Fruit fly (Drosophila melanogaster) ovary, adult (tissue): Measurements from ENCODE around the gene CG12814.

Experiments used
- CG17801 ChIP-seq: fragments of 200-800 bp; optimal IDR thresholded peaks from 2 replicates; lab custom pipeline; 2019; ENCODE audit warnings: missing biosample characterization, mild to moderate bottlenecking, missing genetic modification characterization, moderate library complexity; ENCODE audit not compliant: partially characterized antibody

CG12814 gene

dm6 chr3R:10170356-10170876 is 19.0 kb downstream of the CG12814 start, which contains the start of gene Best1:
TSS of gene Best1 (minus strand) at chr3R:10170487.
- TF ChIP-seq CG17801 (GFP tag; lab: Kevin White, UChicago): peak; percentile 96

DNA sequence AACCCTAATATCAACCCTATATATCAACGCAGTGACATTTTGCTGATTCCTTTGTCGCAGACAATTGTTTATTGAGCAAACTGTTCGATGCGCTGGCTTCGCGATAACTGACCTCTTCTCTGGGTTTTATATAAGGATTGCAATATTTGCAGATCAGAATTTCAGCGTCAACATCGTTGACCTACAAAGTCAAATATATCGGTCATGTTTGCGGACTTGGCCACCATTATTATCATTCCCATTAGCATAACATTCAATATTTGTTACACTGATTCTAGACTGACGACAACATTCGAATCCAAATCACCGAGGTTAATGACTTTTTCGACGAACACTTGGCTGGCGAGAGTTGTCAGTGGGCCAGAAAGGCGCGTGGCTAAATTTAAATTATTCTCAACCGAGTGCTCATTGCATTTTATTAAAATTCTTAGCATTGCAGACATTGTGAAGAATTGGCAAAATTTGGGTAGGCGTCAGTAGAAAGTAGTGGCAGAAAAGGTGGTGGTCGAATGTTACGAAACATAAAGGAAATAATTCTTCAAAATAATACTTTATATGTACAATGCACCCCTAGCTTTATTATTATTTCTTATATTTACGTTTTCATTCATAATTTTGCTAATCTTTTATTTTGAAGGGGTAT is 20.2 kb downstream of the CG12814 start:
- TF ChIP-seq CG17801 (GFP tag; lab: Kevin White, UChicago): no peak

dm6 chr3R:10168483-10169064 is 20.8 kb downstream of the CG12814 start:
- TF ChIP-seq CG17801 (GFP tag; lab: Kevin White, UChicago): peak; percentile 81

- no peak for TF ChIP-seq CG17801 (GFP tag; lab: Kevin White, UChicago)
Observed at dm6 chr3R:10167280-10167679, 22.1 kb downstream of the CG12814 start.

- TF ChIP-seq CG17801 (GFP tag; lab: Kevin White, UChicago): no peak
Observed at dm6 chr3R:10166334-10166733, 23.1 kb downstream of the CG12814 start.

DNA sequence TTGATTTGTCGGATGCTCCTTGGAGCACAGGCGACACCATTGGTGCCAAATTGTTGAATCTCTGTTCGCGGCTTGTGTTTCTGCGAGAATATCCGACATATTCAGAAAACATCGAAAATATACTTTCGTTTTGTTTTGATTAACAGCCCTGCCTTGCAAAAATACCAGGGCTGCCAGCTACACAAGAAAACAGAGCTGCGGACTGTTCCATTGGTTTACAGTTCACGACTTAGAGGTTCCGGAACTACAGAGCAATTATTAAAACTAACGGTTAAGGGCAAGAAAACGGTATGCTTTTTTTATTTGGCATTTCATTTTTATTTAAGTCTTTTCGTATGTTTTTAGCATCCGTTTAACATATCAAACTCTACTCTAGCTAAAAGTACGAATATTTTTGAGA is 28.2 kb downstream of the CG12814 start, which contains the start of gene CG6254:
Gene CG6254 (minus strand): TSS at position 169 of the 400 bp plus-strand sequence.
- TF ChIP-seq CG17801 (GFP tag; lab: Kevin White, UChicago): peak; percentile 54

DNA sequence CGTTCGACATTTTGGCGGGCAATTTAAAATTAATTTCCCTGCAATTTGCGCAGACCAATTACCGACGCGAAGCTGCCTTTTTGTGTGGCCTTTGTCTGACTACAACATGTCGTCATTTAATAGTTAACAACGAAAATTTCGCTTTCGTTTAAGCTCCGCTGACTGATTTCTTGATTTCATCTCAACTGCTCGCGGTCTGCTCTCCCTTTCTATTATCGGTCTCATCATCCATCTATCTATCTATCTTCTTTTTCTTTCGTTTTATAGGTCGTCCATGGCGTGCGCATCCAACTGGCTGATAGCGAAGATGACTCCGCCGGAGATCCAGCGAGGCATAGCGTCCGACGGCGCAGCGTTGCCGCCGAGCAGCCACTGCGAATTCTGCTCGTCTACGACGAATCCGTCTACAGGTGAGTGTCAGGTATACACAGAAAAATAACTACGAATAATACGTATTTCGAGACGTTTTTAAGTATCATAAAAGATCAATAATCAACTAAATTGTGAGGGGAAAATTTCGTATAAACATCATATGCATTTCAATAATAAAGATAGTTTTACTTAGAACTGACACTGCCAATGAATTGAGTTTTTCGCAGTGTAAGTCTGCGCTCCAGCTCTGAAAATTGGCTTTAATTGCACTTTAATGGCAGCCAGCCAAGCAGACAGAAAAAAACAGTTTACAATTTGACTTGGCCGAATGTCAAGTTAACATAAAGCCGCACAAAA is 35.3 kb downstream of the CG12814 start:
- no peak for TF ChIP-seq CG17801 (GFP tag; lab: Kevin White, UChicago)

DNA sequence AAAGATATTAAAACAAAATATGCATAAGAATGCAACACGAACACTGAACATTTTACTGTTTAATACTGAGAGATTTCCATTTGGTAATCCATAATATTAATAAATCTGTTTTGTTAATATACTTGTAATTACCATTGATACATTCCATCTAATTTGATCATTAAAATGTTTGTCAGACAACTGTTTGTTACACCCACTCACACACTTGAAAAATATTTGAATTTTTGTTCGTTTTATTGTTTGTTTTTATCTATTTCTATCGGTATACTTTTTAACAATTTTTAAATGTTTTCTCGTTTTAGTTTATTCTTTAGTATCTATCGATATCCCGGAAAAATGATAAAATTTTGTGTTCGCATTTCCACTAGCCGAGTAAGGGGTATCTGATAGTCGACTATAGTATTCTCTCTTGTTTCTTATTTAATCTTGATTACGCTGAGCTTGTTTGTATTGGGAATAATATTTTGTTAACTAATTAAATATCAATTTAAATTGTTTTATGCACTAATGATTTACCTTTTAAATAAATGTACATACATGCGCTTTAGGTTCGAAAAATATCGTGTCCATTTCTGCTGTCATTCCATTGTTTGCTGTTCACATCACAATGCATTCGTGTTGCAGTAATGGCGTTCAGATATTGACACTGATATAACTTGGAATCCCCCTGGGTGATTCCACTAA is 37.4 kb downstream of the CG12814 start, which contains the start of gene CG34303:
Gene CG34303 (minus strand): TSS at position 51 of the 684 bp plus-strand sequence.
- no peak for TF ChIP-seq CG17801 (GFP tag; lab: Kevin White, UChicago)

DNA sequence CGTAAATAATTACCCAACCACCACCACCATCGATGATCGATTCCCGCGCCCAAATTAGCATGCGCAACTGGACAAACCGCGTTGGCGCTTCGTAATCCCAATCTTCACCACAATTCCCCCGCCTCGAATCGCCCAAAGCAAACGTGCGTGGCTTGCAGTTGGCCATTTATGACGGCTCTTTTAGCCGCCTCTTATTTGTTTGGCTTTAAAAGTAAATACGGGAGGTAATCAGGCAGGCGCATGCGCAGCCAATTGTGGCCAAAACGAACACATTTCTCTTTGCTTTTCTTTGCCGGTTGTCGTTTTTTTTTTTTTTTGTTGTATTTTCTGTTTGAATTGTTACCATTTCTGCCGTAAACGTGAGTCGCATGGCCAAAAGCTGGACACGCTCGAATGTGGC is 38.8 kb downstream of the CG12814 start:
- TF ChIP-seq CG17801 (GFP tag; lab: Kevin White, UChicago): no peak

- TF ChIP-seq CG17801 (GFP tag; lab: Kevin White, UChicago): no peak
Observed at dm6 chr3R:10149667-10150398, 39.6 kb downstream of the CG12814 start.

DNA sequence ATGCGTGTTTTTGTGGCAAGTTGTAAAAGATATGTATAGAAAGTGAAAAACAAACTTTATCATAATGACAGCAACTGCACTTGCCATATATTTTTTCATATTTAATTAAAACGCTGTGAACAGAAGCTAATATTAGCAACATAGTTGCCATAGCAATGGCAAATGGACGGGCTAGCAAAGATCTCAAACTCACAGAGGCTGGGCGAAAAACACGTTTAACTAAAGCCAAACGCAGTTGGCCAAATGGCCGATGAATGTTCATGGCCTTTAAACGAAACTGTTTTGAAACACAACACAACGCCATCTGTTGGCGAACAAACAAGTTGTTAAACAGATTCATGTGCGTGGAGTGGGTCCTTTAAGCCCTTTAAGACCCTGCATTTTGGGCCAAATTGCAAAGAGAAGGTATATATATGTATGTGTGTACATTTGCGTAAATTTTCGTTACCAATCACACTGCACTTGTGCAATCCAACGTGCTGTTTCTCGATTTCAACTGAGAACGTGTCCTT is 41.0 kb downstream of the CG12814 start:
- no peak for TF ChIP-seq CG17801 (GFP tag; lab: Kevin White, UChicago)

DNA sequence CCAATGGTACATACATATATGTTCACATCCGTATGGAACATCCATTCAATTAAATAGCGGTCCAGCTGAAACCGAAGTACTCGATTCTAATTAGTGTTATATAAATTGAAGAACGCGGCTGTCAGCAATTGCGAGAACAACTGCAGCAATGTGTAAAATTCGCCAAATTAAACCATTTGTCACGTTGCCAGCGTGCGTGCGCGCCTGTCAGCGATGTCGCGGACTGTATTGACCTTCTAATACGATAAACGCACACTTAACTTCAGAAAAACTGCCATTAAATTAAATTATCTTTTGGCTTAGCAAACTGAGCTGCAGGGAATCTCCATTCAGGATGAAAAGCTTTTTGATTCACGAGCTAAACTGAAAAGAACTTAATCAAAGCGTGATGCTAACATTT is 42.2 kb downstream of the CG12814 start:
- no peak for TF ChIP-seq CG17801 (GFP tag; lab: Kevin White, UChicago)

DNA sequence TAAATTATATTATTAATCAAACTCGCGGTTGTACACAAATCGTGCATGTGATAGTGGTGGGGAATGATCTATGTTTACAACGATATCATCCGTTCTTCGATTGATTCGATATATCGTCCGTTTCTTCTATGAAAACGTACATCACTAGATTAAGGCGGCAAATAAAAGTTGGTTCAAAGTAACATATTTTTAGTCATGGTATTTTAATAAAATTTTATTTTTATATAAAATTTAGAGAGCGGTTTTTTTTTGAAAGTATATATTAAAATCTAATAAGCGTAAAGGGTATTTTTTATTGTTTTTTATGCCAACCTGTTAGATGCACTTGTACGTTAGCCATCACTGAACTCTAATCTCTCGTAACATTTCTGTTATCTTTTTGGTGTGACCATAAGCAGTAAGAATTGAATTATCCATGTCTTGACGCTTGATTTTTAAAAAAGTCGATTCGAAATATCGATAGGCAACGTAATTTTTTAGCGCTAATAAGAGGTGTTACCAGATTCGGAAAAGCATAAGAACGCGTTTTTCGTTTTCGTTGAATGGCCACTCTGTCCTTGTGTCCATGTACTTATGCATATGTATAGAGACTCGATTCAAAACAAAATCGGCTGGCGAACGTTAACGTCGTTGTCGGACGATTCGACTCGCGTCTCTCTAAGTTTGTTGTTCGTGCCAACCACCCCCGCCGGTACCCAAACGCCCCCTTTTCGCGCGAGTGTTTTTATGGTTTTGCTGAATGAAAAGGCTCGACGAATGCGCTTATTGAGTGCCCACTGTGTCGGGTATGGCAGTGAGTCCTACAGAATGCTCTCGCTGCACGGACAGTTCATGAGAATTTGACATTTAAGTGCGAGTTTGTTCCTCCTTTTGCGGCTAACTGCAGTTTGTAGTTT is 45.1 kb downstream of the CG12814 start, which contains the start of the genes TAF1B and Invadolysin:
Gene TAF1B (minus strand): TSS at position 82 of the 896 bp plus-strand sequence.
Gene Invadolysin (plus strand): TSS at position 566 of the 896 bp plus-strand sequence.
- peak; percentile 33 for TF ChIP-seq CG17801 (GFP tag; lab: Kevin White, UChicago)
